Fruit fly (Drosophila melanogaster) whole organism, embryonic: ENCODE results near the gene Spc25.

Experiments used
- CG2199 ChIP-seq: fragments of 200-800 bp; sonication (Bioruptor generic); IDR thresholded peaks from 3 replicates; pipeline ENCODE4 v1.3.6; 2022; ENCODE audit warnings: missing biosample characterization, missing genetic modification characterization
- CG8478 ChIP-seq: fragments of >200 bp; optimal IDR thresholded peaks from 2 replicates; lab custom pipeline; 2018
- CG8944 ChIP-seq: fragments of 200-800 bp; sonication (Bioruptor generic); optimal IDR thresholded peaks from 3 replicates; lab custom pipeline; 2016; ENCODE audit warnings: missing biosample characterization, missing genetic modification characterization
- Camta ChIP-seq: fragments of 200-800 bp; sonication (Bioruptor generic); optimal IDR thresholded peaks from 2 replicates; lab custom pipeline; 2016; ENCODE audit warnings: missing biosample characterization, missing genetic modification characterization
- Doc3 ChIP-seq: fragments of 200-800 bp; sonication (Bioruptor generic); IDR thresholded peaks from 3 replicates; pipeline ENCODE4 v1.3.6; 2022; ENCODE audit warnings: missing biosample characterization, missing genetic modification characterization; ENCODE audit not compliant: partially characterized antibody
- Ets65A ChIP-seq: fragments of 200-800 bp; sonication (Bioruptor generic); peaks from one replicate; lab custom pipeline; 2016; ENCODE audit warnings: missing biosample characterization, missing genetic modification characterization
- HHEX ChIP-seq: fragments of 200-800 bp; sonication (Bioruptor generic); optimal IDR thresholded peaks from 3 replicates; lab custom pipeline; 2017; ENCODE audit warnings: missing biosample characterization, mild to moderate bottlenecking, missing genetic modification characterization, missing genetic modification reagents
- Hey ChIP-seq: fragments of 200-800 bp; sonication (Bioruptor generic); optimal IDR thresholded peaks from 3 replicates; lab custom pipeline; 2018; ENCODE audit warnings: missing biosample characterization, mild to moderate bottlenecking, missing genetic modification characterization
- Hr39 ChIP-seq: fragments of >200 bp; optimal IDR thresholded peaks from 2 replicates; lab custom pipeline; 2017
- Hr51 ChIP-seq, 2 experiments: fragments of 200-800 bp; sonication (Bioruptor generic); optimal IDR thresholded peaks; 2 replicates in 1 of 2; 3 replicates in 1 of 2; lab custom pipeline; 2016 to 2018; ENCODE audit warnings: missing biosample characterization in 2 of 2, missing genetic modification characterization in 2 of 2, mild to moderate bottlenecking in 1 of 2, moderate library complexity in 1 of 2
- slou ChIP-seq: fragments of 200-800 bp; sonication (Bioruptor generic); optimal IDR thresholded peaks from 3 replicates; lab custom pipeline; 2016; ENCODE audit warnings: missing biosample characterization, missing genetic modification characterization
- tx ChIP-seq: fragments of 200-800 bp; sonication (Bioruptor generic); optimal IDR thresholded peaks from 2 replicates; lab custom pipeline; 2016; ENCODE audit warnings: missing biosample characterization, missing genetic modification characterization
- vnd ChIP-seq: fragments of 200-800 bp; sonication (Bioruptor generic); IDR thresholded peaks from 3 replicates; pipeline ENCODE4 v1.3.6; 2022; ENCODE audit warnings: missing biosample characterization, missing genetic modification characterization; ENCODE audit not compliant: partially characterized antibody

dm6 chr3R:12977371-12978050 is 16.0 kb downstream of the Spc25 start, which contains the start of the genes CG7381 and CG7091:
- TF ChIP-seq CG8478 (lab: Kevin White, UChicago): no peak
- no peak for TF ChIP-seq Hey
- TF ChIP-seq Hr39 (lab: Kevin White, UChicago): no peak
- no peak for TF ChIP-seq Doc3 (GFP tag; lab: Robert Waterston, UW)
- TF ChIP-seq slou: no peak
- no peak for TF ChIP-seq HHEX (GFP tag; lab: Kevin White, UChicago)
- no peak for TF ChIP-seq CG2199 (GFP tag; lab: Robert Waterston, UW)
- TF ChIP-seq Camta (GFP tag; lab: Kevin White, UChicago): no peak
- TF ChIP-seq vnd (GFP tag; lab: Robert Waterston, UW): no peak
- no peak for TF ChIP-seq tx
- TF ChIP-seq Hr51 (GFP tag; optimal IDR thresholded peaks at IDR 0.05; lab: Kevin White, UChicago): no peak
- no peak for TF ChIP-seq Ets65A (GFP tag; lab: Kevin White, UChicago)
- TF ChIP-seq CG8944 (GFP tag; lab: Kevin White, UChicago): no peak
